Worm (Caenorhabditis elegans) whole organism, L1 larva: ENCODE results near the gene lgc-13.

ENCODE experiments used
- ceh-82 ChIP-seq, 3 experiments: fragments of 150-350 bp in 1 of 3; sonication (generic microtip) in 2 of 3; optimal IDR thresholded peaks; 2 replicates each; lab custom pipeline; 2014 to 2017; ENCODE audit warnings: missing biosample characterization in 3 of 3, missing genetic modification characterization in 3 of 3
- skn-1 ChIP-seq: fragments of 150-350 bp; optimal IDR thresholded peaks from 2 replicates; lab custom pipeline; 2014; ENCODE audit warnings: missing biosample characterization, missing genetic modification characterization

- TF ChIP-seq skn-1 (tag; lab: Kevin White, UChicago) (no peak), ceh-82 (tag; optimal IDR thresholded peaks at IDR 0.05; lab: Kevin White, UChicago) (no peak)
Measured at ce11 chrX:12068250-12068649, 40.7 kb upstream of the lgc-13 start, which contains the start of gene lgc-24.
